Worm (Caenorhabditis elegans) whole organism, L4 larva: ENCODE data around the gene Y22D7AL.16.

Source experiments
- F26F4.8 ChIP-seq: fragments of 200-800 bp; sonication (Bioruptor generic); conservative IDR thresholded peaks from 2 replicates; pipeline ENCODE4 v1.3.6; 2022; ENCODE audit warnings: missing genetic modification characterization, missing compliant biosample characterization
- F49E8.2 ChIP-seq: sonication (generic microtip); optimal IDR thresholded peaks from 2 replicates; lab custom pipeline; 2016; ENCODE audit warnings: missing compliant biosample characterization, mild to moderate bottlenecking, missing genetic modification characterization, borderline replicate concordance
- Y75B8A.6 ChIP-seq: fragments of 200-800 bp; sonication (Bioruptor generic); IDR thresholded peaks from 2 replicates; pipeline ENCODE4 v1.3.6; 2022; ENCODE audit warnings: missing genetic modification reagents, missing genetic modification characterization, missing compliant biosample characterization
- ZK337.2 ChIP-seq: fragments of 200-800 bp; sonication (Bioruptor generic); IDR thresholded peaks from 2 replicates; pipeline ENCODE4 v1.3.6; 2022; ENCODE audit warnings: missing genetic modification reagents, missing genetic modification characterization, missing compliant biosample characterization
- aha-1 ChIP-seq: fragments of 150-350 bp; peaks from one replicate; lab custom pipeline; 2014; ENCODE audit warnings: missing biosample characterization, missing genetic modification characterization
- arid-1 ChIP-seq: fragments of 200-800 bp; sonication (Bioruptor generic); conservative IDR thresholded peaks from 2 replicates; pipeline ENCODE4 v1.3.6; 2022; ENCODE audit warnings: missing genetic modification reagents, missing genetic modification characterization, missing compliant biosample characterization
- attf-4 ChIP-seq: sonication (generic microtip); optimal IDR thresholded peaks from 3 replicates; lab custom pipeline; 2017; ENCODE audit warnings: missing biosample characterization, missing genetic modification characterization
- ceh-32 ChIP-seq: sonication (generic microtip); optimal IDR thresholded peaks from 2 replicates; lab custom pipeline; 2016; ENCODE audit warnings: mild to moderate bottlenecking, missing genetic modification characterization, missing compliant biosample characterization; ENCODE audit not compliant: poor library complexity
- ceh-62 ChIP-seq: sonication (generic microtip); optimal IDR thresholded peaks from 2 replicates; lab custom pipeline; 2017; ENCODE audit warnings: missing biosample characterization, missing genetic modification characterization
- ceh-82 ChIP-seq: sonication (generic microtip); optimal IDR thresholded peaks from 2 replicates; lab custom pipeline; 2017; ENCODE audit warnings: missing biosample characterization, missing genetic modification characterization
- ces-1 ChIP-seq: fragments of 150-350 bp; sonication (generic microtip); optimal IDR thresholded peaks from 4 replicates; lab custom pipeline; 2014; ENCODE audit warnings: missing biosample characterization, missing genetic modification reagents, missing genetic modification characterization
- cey-2 ChIP-seq: sonication (generic microtip); optimal IDR thresholded peaks from 3 replicates; lab custom pipeline; 2017; ENCODE audit warnings: missing genetic modification characterization, mild to moderate bottlenecking, missing compliant biosample characterization, antibody characterized with exemption, borderline replicate concordance; ENCODE audit not compliant: insufficient read depth
- ctbp-1 ChIP-seq: fragments of 200-800 bp; sonication (Bioruptor generic); IDR thresholded peaks from 2 replicates; pipeline ENCODE4 v1.3.6; 2022; ENCODE audit warnings: missing genetic modification reagents, missing genetic modification characterization, missing compliant biosample characterization
- daf-19 ChIP-seq: fragments of 200-800 bp; sonication (Bioruptor generic); conservative IDR thresholded peaks from 2 replicates; pipeline ENCODE4 v1.3.6; 2022; ENCODE audit warnings: missing genetic modification characterization, missing compliant biosample characterization
- daf-8 ChIP-seq: fragments of 200-800 bp; sonication (Bioruptor generic); IDR thresholded peaks from 2 replicates; pipeline ENCODE4 v1.3.6; 2022; ENCODE audit warnings: missing genetic modification characterization, missing compliant biosample characterization
- dmd-9 ChIP-seq: fragments of 200-800 bp; sonication (Bioruptor generic); IDR thresholded peaks from 2 replicates; pipeline ENCODE4 v1.3.6; 2022; ENCODE audit warnings: missing genetic modification reagents, missing genetic modification characterization, missing compliant biosample characterization
- dpl-1 ChIP-seq: fragments of 150-350 bp; optimal IDR thresholded peaks from 2 replicates; lab custom pipeline; 2014; ENCODE audit warnings: missing biosample characterization, missing genetic modification reagents, missing genetic modification characterization
- dve-1 ChIP-seq: sonication (generic microtip); optimal IDR thresholded peaks from 2 replicates; lab custom pipeline; 2017; ENCODE audit warnings: antibody characterized with exemption, mild to moderate bottlenecking, missing genetic modification characterization, missing compliant biosample characterization; ENCODE audit not compliant: insufficient read depth
- egl-43 ChIP-seq: fragments of 200-800 bp; sonication (Bioruptor generic); IDR thresholded peaks from 2 replicates; pipeline ENCODE4 v1.3.6; 2022; ENCODE audit warnings: missing genetic modification reagents, missing genetic modification characterization, missing compliant biosample characterization
- fkh-10 ChIP-seq: fragments of 150-350 bp; optimal IDR thresholded peaks from 2 replicates; lab custom pipeline; 2014; ENCODE audit warnings: missing biosample characterization, missing genetic modification reagents, missing genetic modification characterization
- gei-8 ChIP-seq: fragments of 200-800 bp; sonication (Bioruptor generic); optimal IDR thresholded peaks from 2 replicates; lab custom pipeline; 2018; ENCODE audit warnings: mild to moderate bottlenecking, missing genetic modification characterization, missing compliant biosample characterization
- hlh-11 ChIP-seq: fragments of 200-800 bp; sonication (Bioruptor generic); optimal IDR thresholded peaks from 2 replicates; lab custom pipeline; 2018; ENCODE audit warnings: mild to moderate bottlenecking, missing genetic modification characterization, missing compliant biosample characterization
- lin-1 ChIP-seq: fragments of 200-800 bp; sonication (Bioruptor generic); IDR thresholded peaks from 2 replicates; pipeline ENCODE4 v1.3.6; 2022; ENCODE audit warnings: missing genetic modification reagents, missing genetic modification characterization, missing compliant biosample characterization
- lin-15B ChIP-seq: fragments of 150-350 bp; sonication (generic microtip); optimal IDR thresholded peaks from 3 replicates; lab custom pipeline; 2014; ENCODE audit warnings: missing biosample characterization, missing genetic modification characterization
- lin-29 ChIP-seq: fragments of 200-800 bp; sonication (Bioruptor generic); IDR thresholded peaks from 2 replicates; pipeline ENCODE4 v1.3.6; 2022; ENCODE audit warnings: missing genetic modification reagents, missing genetic modification characterization, missing compliant biosample characterization
- lin-38 ChIP-seq: fragments of 200-800 bp; sonication (Bioruptor generic); IDR thresholded peaks from 2 replicates; pipeline ENCODE4 v1.3.6; 2022; ENCODE audit warnings: missing genetic modification reagents, missing genetic modification characterization, missing compliant biosample characterization
- lir-3 ChIP-seq: sonication (generic microtip); optimal IDR thresholded peaks from 2 replicates; lab custom pipeline; 2016; ENCODE audit warnings: mild to moderate bottlenecking, missing genetic modification characterization, missing compliant biosample characterization
- mdl-1 ChIP-seq, 2 experiments: fragments of 150-350 bp in 1 of 2; sonication (generic microtip) in 1 of 2; optimal IDR thresholded peaks; 2 replicates each; lab custom pipeline; 2014 to 2017; ENCODE audit warnings: missing biosample characterization in 2 of 2, missing genetic modification characterization in 2 of 2
- mep-1 ChIP-seq: fragments of 150-350 bp; sonication (generic microtip); optimal IDR thresholded peaks from 3 replicates; lab custom pipeline; 2014; ENCODE audit warnings: missing biosample characterization, missing genetic modification characterization
- mxl-3 ChIP-seq: fragments of 200-800 bp; sonication (Bioruptor generic); optimal IDR thresholded peaks from 2 replicates; lab custom pipeline; 2018; ENCODE audit warnings: mild to moderate bottlenecking, missing genetic modification characterization, missing compliant biosample characterization
- nhr-10 ChIP-seq: fragments of 150-350 bp; optimal IDR thresholded peaks from 2 replicates; lab custom pipeline; 2014; ENCODE audit warnings: missing biosample characterization, missing genetic modification characterization
- nhr-28 ChIP-seq: fragments of 150-350 bp; optimal IDR thresholded peaks from 2 replicates; lab custom pipeline; 2014; ENCODE audit warnings: missing biosample characterization, missing genetic modification characterization
- nhr-48 ChIP-seq: sonication (generic microtip); optimal IDR thresholded peaks from 2 replicates; lab custom pipeline; 2016; ENCODE audit warnings: mild to moderate bottlenecking, missing genetic modification characterization, missing compliant biosample characterization
- nhr-76 ChIP-seq: fragments of 150-350 bp; optimal IDR thresholded peaks from 2 replicates; lab custom pipeline; 2014; ENCODE audit warnings: missing biosample characterization, missing genetic modification characterization
- nhr-77 ChIP-seq: fragments of 150-350 bp; optimal IDR thresholded peaks from 2 replicates; lab custom pipeline; 2014; ENCODE audit warnings: missing biosample characterization, missing genetic modification characterization
- php-3 ChIP-seq: fragments of 200-800 bp; sonication (Bioruptor generic); IDR thresholded peaks from 2 replicates; pipeline ENCODE4 v1.3.6; 2022; ENCODE audit warnings: missing genetic modification reagents, missing genetic modification characterization, missing compliant biosample characterization
- pqm-1 ChIP-seq: sonication (generic microtip); optimal IDR thresholded peaks from 2 replicates; lab custom pipeline; 2017; ENCODE audit warnings: missing biosample characterization, missing genetic modification characterization
- sdz-12 ChIP-seq: fragments of 200-800 bp; sonication (Bioruptor generic); optimal IDR thresholded peaks from 2 replicates; lab custom pipeline; 2018; ENCODE audit warnings: mild to moderate bottlenecking, missing genetic modification characterization, missing compliant biosample characterization
- skn-1 ChIP-seq: fragments of 150-350 bp; optimal IDR thresholded peaks from 2 replicates; lab custom pipeline; 2014; ENCODE audit warnings: missing biosample characterization, missing genetic modification characterization
- snpc-4 ChIP-seq: fragments of 150-350 bp; optimal IDR thresholded peaks from 2 replicates; lab custom pipeline; 2014; ENCODE audit warnings: missing biosample characterization, missing genetic modification characterization
- spr-3 ChIP-seq: fragments of 200-800 bp; sonication (Bioruptor generic); optimal IDR thresholded peaks from 2 replicates; lab custom pipeline; 2018; ENCODE audit warnings: mild to moderate bottlenecking, missing genetic modification characterization, missing compliant biosample characterization
- tra-1 ChIP-seq: fragments of 200-800 bp; sonication (Bioruptor generic); IDR thresholded peaks from 2 replicates; pipeline ENCODE4 v1.3.6; 2022; ENCODE audit warnings: missing genetic modification reagents, missing genetic modification characterization, missing compliant biosample characterization
- unc-130 ChIP-seq: sonication (generic microtip); optimal IDR thresholded peaks from 2 replicates; lab custom pipeline; 2016; ENCODE audit warnings: missing genetic modification reagents, missing genetic modification characterization, missing compliant biosample characterization
- unc-39 ChIP-seq: sonication (generic microtip); optimal IDR thresholded peaks from 2 replicates; lab custom pipeline; 2017; ENCODE audit warnings: missing biosample characterization, missing genetic modification characterization
- unc-62 ChIP-seq, 3 experiments: fragments of 150-350 bp in 1 of 3; sonication (generic microtip); optimal IDR thresholded peaks in 2 of 3; peaks in 1 of 3; 1 replicate in 1 of 3; 2 replicates in 2 of 3; lab custom pipeline; 2014 to 2017; ENCODE audit warnings: missing biosample characterization in 3 of 3, missing genetic modification characterization in 3 of 3, missing genetic modification reagents in 3 of 3, missing genotype in 1 of 3
- vab-7 ChIP-seq: fragments of 200-800 bp; sonication (Bioruptor generic); IDR thresholded peaks from 2 replicates; pipeline ENCODE4 v1.3.6; 2022; ENCODE audit warnings: missing genetic modification reagents, missing genetic modification characterization, missing compliant biosample characterization
- zfp-3 ChIP-seq: fragments of 200-800 bp; sonication (Bioruptor generic); conservative IDR thresholded peaks from 2 replicates; pipeline ENCODE4 v1.3.6; 2022; ENCODE audit warnings: missing genetic modification reagents, missing genetic modification characterization, missing compliant biosample characterization
- zip-11 ChIP-seq: fragments of 200-800 bp; sonication (Bioruptor generic); IDR thresholded peaks from 2 replicates; pipeline ENCODE4 v1.3.6; 2022; ENCODE audit warnings: missing genetic modification characterization, missing compliant biosample characterization
- zip-2 ChIP-seq: fragments of 150-350 bp; optimal IDR thresholded peaks from 2 replicates; lab custom pipeline; 2014; ENCODE audit warnings: missing biosample characterization, missing genetic modification characterization
- ztf-11 ChIP-seq: fragments of 150-350 bp; optimal IDR thresholded peaks from 2 replicates; lab custom pipeline; 2014; ENCODE audit warnings: missing biosample characterization, missing genetic modification characterization

The Y22D7AL.16 gene

ce11 chrIII:1616245-1617026, 48.6 kb downstream of the Y22D7AL.16 start (continued):
- TF ChIP-seq daf-19 (no peak), unc-62 (GFP tag; optimal IDR thresholded peaks at IDR 0.05 in 1 of 2; lab: Kevin White, UChicago) (no peak), unc-62 (tag; optimal IDR thresholded peaks at IDR 0.05; lab: Kevin White, UChicago) (no peak), Y75B8A.6 (GFP tag; lab: Robert Waterston, UW) (peak; percentile 51; the same call in 1 of the 2 replicates), gei-8 (GFP tag; lab: Kevin White, UChicago) (peak; percentile 61), tra-1 (no peak), php-3 (GFP tag; lab: Robert Waterston, UW) (peak; percentile 57; the same call in 1 of the 2 replicates), lin-1 (GFP tag; lab: Robert Waterston, UW) (no peak), lin-15B (tag; lab: Kevin White, UChicago) (peak; percentile 29), nhr-48 (no peak), pqm-1 (tag; lab: Kevin White, UChicago) (no peak), arid-1 (GFP tag; lab: Robert Waterston, UW) (peak; percentile 75), dpl-1 (peak; percentile 51), unc-39 (no peak), ceh-32 (no peak), F49E8.2 (tag; lab: Kevin White, UChicago) (peak; percentile 88), skn-1 (tag; lab: Kevin White, UChicago) (no peak), nhr-76 (tag; lab: Kevin White, UChicago) (no peak), ctbp-1 (GFP tag; lab: Robert Waterston, UW) (0 out of 2 replicates have a peak, but pooled peaks have one; percentile 66), hlh-11 (peak; percentile 38), dmd-9 (GFP tag; lab: Robert Waterston, UW) (no peak), lin-38 (GFP tag; lab: Robert Waterston, UW) (peak; percentile 93), ceh-62 (no peak), F26F4.8 (GFP tag; lab: Robert Waterston, UW) (no peak), unc-130 (GFP tag; lab: Kevin White, UChicago) (peak; percentile 37), ZK337.2 (GFP tag; lab: Robert Waterston, UW) (no peak), nhr-10 (tag; lab: Kevin White, UChicago) (no peak), zip-11 (no peak), fkh-10 (no peak), mxl-3 (GFP tag; lab: Kevin White, UChicago) (no peak), ztf-11 (tag; lab: Kevin White, UChicago) (no peak), zfp-3 (GFP tag; lab: Robert Waterston, UW) (no peak), lir-3 (tag; lab: Kevin White, UChicago) (no peak), ceh-82 (tag; lab: Kevin White, UChicago) (no peak), cey-2 (tag; lab: Kevin White, UChicago) (no peak), sdz-12 (GFP tag; lab: Kevin White, UChicago) (peak; percentile 59), lin-29 (GFP tag; lab: Robert Waterston, UW) (no peak), mep-1 (tag; lab: Kevin White, UChicago) (peak; percentile 59), nhr-28 (tag; lab: Kevin White, UChicago) (no peak), daf-8 (GFP tag; lab: Robert Waterston, UW) (0 out of 2 replicates have a peak, but pooled peaks have one; percentile 19), egl-43 (GFP tag; lab: Robert Waterston, UW) (peak; percentile 78), spr-3 (GFP tag; lab: Kevin White, UChicago) (no peak), mdl-1 (tag; optimal IDR thresholded peaks at IDR 0.05; lab: Kevin White, UChicago) (no peak), attf-4 (no peak), dve-1 (tag; lab: Kevin White, UChicago) (peak; percentile 18), nhr-77 (tag; lab: Kevin White, UChicago) (no peak), zip-2 (tag; lab: Kevin White, UChicago) (no peak), ces-1 (GFP tag; lab: Kevin White, UChicago) (no peak), vab-7 (GFP tag; lab: Robert Waterston, UW) (peak; percentile 52; the same call in 1 of the 2 replicates), aha-1 (tag; lab: Kevin White, UChicago) (peak; percentile 97), snpc-4 (tag; lab: Kevin White, UChicago) (no peak)
